Worm (Caenorhabditis elegans) whole organism, early embryonic: ENCODE results near the gene D2089.3.

ENCODE experiments used
- B0310.2 ChIP-seq: sonication (generic microtip); optimal IDR thresholded peaks from 2 replicates; lab custom pipeline; 2016; ENCODE audit warnings: mild to moderate bottlenecking, missing genetic modification characterization, missing compliant biosample characterization
- F13C5.2 ChIP-seq: sonication (generic microtip); optimal IDR thresholded peaks from 2 replicates; lab custom pipeline; 2017; ENCODE audit warnings: mild to moderate bottlenecking, missing genetic modification characterization, inconsistent platforms, missing compliant biosample characterization
- aly-1 ChIP-seq: sonication (generic microtip); optimal IDR thresholded peaks from 2 replicates; lab custom pipeline; 2016; ENCODE audit warnings: missing genetic modification characterization, missing compliant biosample characterization
- ama-1 ChIP-seq: fragments of 150-350 bp; optimal IDR thresholded peaks from 2 replicates; lab custom pipeline; 2014
- ceh-36 ChIP-seq: sonication (generic microtip); optimal IDR thresholded peaks from 2 replicates; lab custom pipeline; 2016; ENCODE audit warnings: missing genetic modification characterization, inconsistent platforms, missing compliant biosample characterization
- hmbx-1 ChIP-seq: sonication (generic microtip); optimal IDR thresholded peaks from 2 replicates; lab custom pipeline; 2016; ENCODE audit warnings: mild to moderate bottlenecking, missing genetic modification characterization, missing compliant biosample characterization
- hnd-1 ChIP-seq: sonication (generic microtip); optimal IDR thresholded peaks from 2 replicates; lab custom pipeline; 2016; ENCODE audit warnings: missing genetic modification characterization, missing compliant biosample characterization
- sea-1 ChIP-seq: fragments of 200-800 bp; sonication (Bioruptor generic); conservative IDR thresholded peaks from 2 replicates; pipeline ENCODE4 v1.3.6; 2022; ENCODE audit warnings: missing genetic modification characterization, missing compliant biosample characterization
- tbx-11 ChIP-seq: fragments of 200-800 bp; sonication (Bioruptor generic); IDR thresholded peaks from 2 replicates; pipeline ENCODE4 v1.3.6; 2022; ENCODE audit warnings: missing genetic modification characterization, missing compliant biosample characterization
- tbx-37 ChIP-seq: fragments of 200-800 bp; sonication (Bioruptor generic); conservative IDR thresholded peaks from 2 replicates; pipeline ENCODE4 v1.3.6; 2022; ENCODE audit warnings: missing genetic modification reagents, missing genetic modification characterization, missing compliant biosample characterization
- tra-4 ChIP-seq: sonication (generic microtip); optimal IDR thresholded peaks from 2 replicates; lab custom pipeline; 2017; ENCODE audit warnings: missing genetic modification characterization, missing compliant biosample characterization

- TF ChIP-seq hmbx-1 (tag; lab: Kevin White, UChicago) (no peak), aly-1 (tag; lab: Kevin White, UChicago) (no peak), hnd-1 (tag; lab: Kevin White, UChicago) (no peak), ama-1 (lab: Kevin White, UChicago) (no peak), tbx-37 (GFP tag; lab: Robert Waterston, UW) (no peak), tra-4 (tag; lab: Kevin White, UChicago) (no peak), F13C5.2 (tag; lab: Kevin White, UChicago) (no peak), B0310.2 (no peak), ceh-36 (no peak), sea-1 (GFP tag; lab: Robert Waterston, UW) (no peak), tbx-11 (GFP tag; lab: Robert Waterston, UW) (no peak)
Measured at ce11 chrII:10684954-10685353, 20.0 kb upstream of the D2089.3 start.
